Fruit fly (Drosophila melanogaster) whole organism, embryonic: Measurements from ENCODE around the gene CG17325.

Experiments
- ATbp ChIP-seq: fragments of 200-800 bp; sonication (Bioruptor generic); optimal IDR thresholded peaks from 2 replicates; lab custom pipeline; 2017; ENCODE audit warnings: missing biosample characterization, mild to moderate bottlenecking, missing genetic modification characterization, missing genetic modification reagents
- Atf-2 ChIP-seq: fragments of 200-800 bp; sonication (Bioruptor generic); optimal IDR thresholded peaks from 2 replicates; lab custom pipeline; 2016; ENCODE audit warnings: missing biosample characterization, missing genetic modification characterization
- CG11695 ChIP-seq: fragments of 200-800 bp; sonication (Bioruptor generic); IDR thresholded peaks from 3 replicates; pipeline ENCODE4 v1.3.6; 2022; ENCODE audit warnings: missing biosample characterization, missing genetic modification characterization
- CG13424 ChIP-seq: fragments of 200-800 bp; sonication (Bioruptor generic); optimal IDR thresholded peaks from 2 replicates; lab custom pipeline; 2019; ENCODE audit warnings: missing biosample characterization, mild to moderate bottlenecking, missing genetic modification characterization, moderate library complexity
- CG13775 ChIP-seq: fragments of 200-800 bp; sonication (Bioruptor generic); optimal IDR thresholded peaks from 3 replicates; lab custom pipeline; 2017; ENCODE audit warnings: missing biosample characterization, mild to moderate bottlenecking, missing genetic modification characterization
- CG14014 ChIP-seq: fragments of 200-800 bp; sonication (Bioruptor generic); IDR thresholded peaks from 2 replicates; pipeline ENCODE4 v1.3.6; 2022; ENCODE audit warnings: missing biosample characterization, missing genetic modification characterization
- CG17361 ChIP-seq: fragments of 200-800 bp; sonication (Bioruptor generic); IDR thresholded peaks from 3 replicates; pipeline ENCODE4 v1.3.6; 2022; ENCODE audit warnings: missing biosample characterization, missing genetic modification characterization
- CG17829 ChIP-seq: fragments of 200-800 bp; optimal IDR thresholded peaks from 2 replicates; lab custom pipeline; 2019; ENCODE audit warnings: missing biosample characterization, mild to moderate bottlenecking, missing genetic modification characterization, moderate library complexity
- CG18262 ChIP-seq: fragments of 200-800 bp; optimal IDR thresholded peaks from 3 replicates; lab custom pipeline; 2019; ENCODE audit warnings: missing biosample characterization, mild to moderate bottlenecking, missing genetic modification characterization, moderate library complexity
- CG2678 ChIP-seq: fragments of 200-800 bp; sonication (Bioruptor generic); optimal IDR thresholded peaks from 3 replicates; lab custom pipeline; 2019; ENCODE audit warnings: missing biosample characterization, mild to moderate bottlenecking, missing genetic modification characterization, moderate library complexity
- CG30431 ChIP-seq: fragments of 200-800 bp; sonication (Bioruptor generic); optimal IDR thresholded peaks from 2 replicates; lab custom pipeline; 2017; ENCODE audit warnings: missing biosample characterization, missing genetic modification characterization
- CG31441 ChIP-seq: fragments of 200-800 bp; sonication (Bioruptor generic); IDR thresholded peaks from 2 replicates; pipeline ENCODE4 v1.3.6; 2022; ENCODE audit warnings: missing biosample characterization, missing genetic modification characterization
- CG4360 ChIP-seq: fragments of 200-800 bp; sonication (Bioruptor generic); IDR thresholded peaks from 2 replicates; pipeline ENCODE4 v1.3.6; 2022; ENCODE audit warnings: missing biosample characterization, missing genetic modification characterization
- CG4424 ChIP-seq: fragments of 200-800 bp; sonication (Bioruptor generic); optimal IDR thresholded peaks from 3 replicates; lab custom pipeline; 2016; ENCODE audit warnings: missing biosample characterization, missing genetic modification characterization
- CG7556 ChIP-seq: fragments of 200-800 bp; sonication (Bioruptor generic); optimal IDR thresholded peaks from 2 replicates; lab custom pipeline; 2017; ENCODE audit warnings: missing biosample characterization, mild to moderate bottlenecking, missing genetic modification characterization
- CG7839 ChIP-seq: fragments of 200-800 bp; sonication (Bioruptor generic); optimal IDR thresholded peaks from 3 replicates; lab custom pipeline; 2018; ENCODE audit warnings: missing biosample characterization, mild to moderate bottlenecking, missing genetic modification characterization, moderate library complexity
- CrebB ChIP-seq: fragments of 200-800 bp; sonication (Bioruptor generic); optimal IDR thresholded peaks from 3 replicates; lab custom pipeline; 2018; ENCODE audit warnings: missing biosample characterization, mild to moderate bottlenecking, missing genetic modification characterization
- D ChIP-seq, 2 experiments: fragments of 200-800 bp in 1 of 2; fragments of >200 bp in 1 of 2; sonication (Bioruptor generic) in 1 of 2; optimal IDR thresholded peaks; 2 replicates in 1 of 2; 3 replicates in 1 of 2; lab custom pipeline; 2017; ENCODE audit warnings: mild to moderate bottlenecking in 1 of 2, missing biosample characterization in 1 of 2, missing genetic modification characterization in 1 of 2, missing genetic modification reagents in 1 of 2
- E2f1 ChIP-seq: fragments of 200-800 bp; sonication (Bioruptor generic); IDR thresholded peaks from 2 replicates; pipeline ENCODE4 v1.3.6; 2022; ENCODE audit warnings: missing biosample characterization, missing genetic modification characterization
- Ets65A ChIP-seq: fragments of 200-800 bp; sonication (Bioruptor generic); peaks from one replicate; lab custom pipeline; 2016; ENCODE audit warnings: missing biosample characterization, missing genetic modification characterization
- HHEX ChIP-seq: fragments of 200-800 bp; sonication (Bioruptor generic); optimal IDR thresholded peaks from 3 replicates; lab custom pipeline; 2017; ENCODE audit warnings: missing biosample characterization, mild to moderate bottlenecking, missing genetic modification characterization, missing genetic modification reagents
- Hmr ChIP-seq: fragments of 200-800 bp; sonication (Bioruptor generic); optimal IDR thresholded peaks from 3 replicates; lab custom pipeline; 2017; ENCODE audit warnings: mild to moderate bottlenecking, missing biosample characterization, missing genetic modification reagents, missing genetic modification characterization
- Jarid2 ChIP-seq: fragments of 200-800 bp; sonication (Bioruptor generic); optimal IDR thresholded peaks from 3 replicates; lab custom pipeline; 2017; ENCODE audit warnings: mild to moderate bottlenecking, missing biosample characterization, missing genetic modification reagents, missing genetic modification characterization
- Mes4 ChIP-seq: fragments of 200-800 bp; sonication (Bioruptor generic); optimal IDR thresholded peaks from 2 replicates; lab custom pipeline; 2016; ENCODE audit warnings: missing biosample characterization, missing genetic modification characterization
- Rfx ChIP-seq: fragments of 200-800 bp; sonication (Bioruptor generic); IDR thresholded peaks from 2 replicates; pipeline ENCODE4 v1.3.6; 2022; ENCODE audit warnings: missing biosample characterization, missing genetic modification characterization
- Sry-β ChIP-seq: fragments of 200-800 bp; sonication (Bioruptor generic); optimal IDR thresholded peaks from 2 replicates; lab custom pipeline; 2018; ENCODE audit warnings: missing biosample characterization, mild to moderate bottlenecking, missing genetic modification characterization, moderate library complexity
- bsh ChIP-seq, 2 experiments: fragments of 200-800 bp; sonication (Bioruptor generic); optimal IDR thresholded peaks; 2 replicates each; lab custom pipeline; 2017 to 2018; ENCODE audit warnings: mild to moderate bottlenecking in 2 of 2, missing biosample characterization in 2 of 2, missing genetic modification characterization in 2 of 2, moderate library complexity in 1 of 2
- chm ChIP-seq: fragments of 200-800 bp; sonication (Bioruptor generic); IDR thresholded peaks from 2 replicates; pipeline ENCODE4 v1.3.6; 2022; ENCODE audit warnings: missing biosample characterization, missing genetic modification characterization
- chn ChIP-seq: fragments of 200-800 bp; sonication (Bioruptor generic); optimal IDR thresholded peaks from 2 replicates; lab custom pipeline; 2016; ENCODE audit warnings: missing biosample characterization, missing genetic modification characterization
- dmrt99B ChIP-seq: fragments of 200-800 bp; sonication (Bioruptor generic); optimal IDR thresholded peaks from 2 replicates; lab custom pipeline; 2018; ENCODE audit warnings: missing biosample characterization, mild to moderate bottlenecking, missing genetic modification characterization, moderate library complexity
- eve ChIP-seq, 2 experiments: fragments of >200 bp; optimal IDR thresholded peaks; 2 replicates each; lab custom pipeline; 2017; ENCODE audit warnings: missing biosample characterization in 2 of 2, missing genetic modification characterization in 2 of 2
- fd102C ChIP-seq: fragments of 200-800 bp; sonication (Bioruptor generic); optimal IDR thresholded peaks from 2 replicates; lab custom pipeline; 2018; ENCODE audit warnings: missing biosample characterization, mild to moderate bottlenecking, missing genetic modification characterization, moderate library complexity
- fd96Cb ChIP-seq: fragments of 200-800 bp; sonication (Bioruptor generic); optimal IDR thresholded peaks from 2 replicates; lab custom pipeline; 2018; ENCODE audit warnings: missing biosample characterization, mild to moderate bottlenecking, missing genetic modification characterization, moderate library complexity
- gce ChIP-seq: fragments of 200-800 bp; sonication (Bioruptor generic); IDR thresholded peaks from 3 replicates; pipeline ENCODE4 v1.3.6; 2022; ENCODE audit warnings: missing biosample characterization, missing genetic modification characterization
- grau ChIP-seq: fragments of 200-800 bp; optimal IDR thresholded peaks from 3 replicates; lab custom pipeline; 2019; ENCODE audit warnings: missing biosample characterization, mild to moderate bottlenecking, missing genetic modification characterization, moderate library complexity
- h ChIP-seq: fragments of >200 bp; optimal IDR thresholded peaks from 2 replicates; lab custom pipeline; 2017
- lilli ChIP-seq: fragments of 200-800 bp; sonication (Bioruptor generic); optimal IDR thresholded peaks from 3 replicates; lab custom pipeline; 2016; ENCODE audit warnings: missing biosample characterization, missing genetic modification characterization
- nmo ChIP-seq: fragments of 200-800 bp; sonication (Bioruptor generic); optimal IDR thresholded peaks from 2 replicates; lab custom pipeline; 2018; ENCODE audit warnings: missing biosample characterization, mild to moderate bottlenecking, missing genetic modification characterization, moderate library complexity
- p53 ChIP-seq: fragments of 200-800 bp; sonication (Bioruptor generic); optimal IDR thresholded peaks from 2 replicates; lab custom pipeline; 2016; ENCODE audit warnings: missing biosample characterization, missing genetic modification characterization
- pzg ChIP-seq: fragments of 200-800 bp; sonication (Bioruptor generic); optimal IDR thresholded peaks from 3 replicates; lab custom pipeline; 2018; ENCODE audit warnings: missing biosample characterization, mild to moderate bottlenecking, missing genetic modification characterization, moderate library complexity
- schlank ChIP-seq: fragments of 200-800 bp; sonication (Bioruptor generic); optimal IDR thresholded peaks from 2 replicates; lab custom pipeline; 2018; ENCODE audit warnings: missing biosample characterization, mild to moderate bottlenecking, missing genetic modification characterization
- sens ChIP-seq: fragments of 200-800 bp; sonication (Bioruptor generic); peaks from one replicate; lab custom pipeline; 2016; ENCODE audit warnings: missing biosample characterization, missing genetic modification characterization
- sim ChIP-seq: fragments of 200-800 bp; sonication (Bioruptor generic); IDR thresholded peaks from 2 replicates; pipeline ENCODE4 v1.3.6; 2022; ENCODE audit warnings: missing biosample characterization, missing genetic modification characterization
- sob ChIP-seq: fragments of 200-800 bp; sonication (Bioruptor generic); IDR thresholded peaks from 2 replicates; pipeline ENCODE4 v1.3.6; 2022; ENCODE audit warnings: missing biosample characterization, missing genetic modification characterization
- ssp ChIP-seq: fragments of 200-800 bp; sonication (Bioruptor generic); IDR thresholded peaks from 2 replicates; pipeline ENCODE4 v1.3.6; 2022; ENCODE audit warnings: missing biosample characterization, missing genetic modification characterization
- twi ChIP-seq: fragments of 200-800 bp; optimal IDR thresholded peaks from 2 replicates; lab custom pipeline; 2019; ENCODE audit warnings: missing biosample characterization, mild to moderate bottlenecking, missing genetic modification characterization, moderate library complexity

CG17325 gene

dm6 chr2L:18805637-18806403 lies 6.6 kb upstream of the CG17325 start (continued):
- TF ChIP-seq Jarid2 (GFP tag; lab: Kevin White, UChicago) (peak; percentile 13), h (no peak)

- TF ChIP-seq D (optimal IDR thresholded peaks at IDR 0.05; lab: Kevin White, UChicago) (no peak), D (GFP tag; optimal IDR thresholded peaks at IDR 0.05; lab: Kevin White, UChicago) (peak; percentile 10), CG4424 (GFP tag; lab: Kevin White, UChicago) (peak; percentile 26), chn (GFP tag; lab: Kevin White, UChicago) (peak; percentile 2), grau (peak; percentile 23), Ets65A (GFP tag; lab: Kevin White, UChicago) (peak; percentile 35), eve (GFP tag; optimal IDR thresholded peaks at IDR 0.05; lab: Kevin White, UChicago) (no peak), CG7839 (tag; lab: Kevin White, UChicago) (peak; percentile 36), lilli (GFP tag; lab: Kevin White, UChicago) (peak; percentile 6), CG13424 (tag; lab: Kevin White, UChicago) (peak; percentile 13), Mes4 (no peak), fd96Cb (tag; lab: Kevin White, UChicago) (peak; percentile 29), Rfx (0 out of 2 replicates have a peak, but pooled peaks have one; percentile 23), CrebB (tag; lab: Kevin White, UChicago) (no peak), twi (peak; percentile 32), CG17829 (tag; lab: Kevin White, UChicago) (peak; percentile 46), CG7556 (GFP tag; lab: Kevin White, UChicago) (peak; percentile 39), Atf-2 (GFP tag; lab: Kevin White, UChicago) (no peak), ATbp (GFP tag; lab: Kevin White, UChicago) (no peak), CG4360 (GFP tag; lab: Robert Waterston, UW) (0 out of 2 replicates have a peak, but pooled peaks have one; percentile 30), CG13775 (GFP tag; lab: Kevin White, UChicago) (no peak), dmrt99B (tag; lab: Kevin White, UChicago) (peak; percentile 46), HHEX (GFP tag; lab: Kevin White, UChicago) (no peak), sens (GFP tag; lab: Kevin White, UChicago) (peak; percentile 65), bsh (GFP tag; optimal IDR thresholded peaks at IDR 0.05; lab: Kevin White, UChicago) (peak in 1 of 2 experiments; percentile 50), nmo (peak; percentile 22), CG11695 (GFP tag; lab: Robert Waterston, UW) (0 out of 3 replicates have a peak, but pooled peaks have one; percentile 16), gce (GFP tag; lab: Robert Waterston, UW) (0 out of 3 replicates have a peak, but pooled peaks have one; percentile 40), sob (GFP tag; lab: Robert Waterston, UW) (0 out of 2 replicates have a peak, but pooled peaks have one; percentile 10), CG14014 (GFP tag; lab: Robert Waterston, UW) (no peak), schlank (tag; lab: Kevin White, UChicago) (no peak), E2f1 (GFP tag; lab: Robert Waterston, UW) (no peak), chm (GFP tag; lab: Robert Waterston, UW) (0 out of 2 replicates have a peak, but pooled peaks have one; percentile 18), CG30431 (GFP tag; lab: Kevin White, UChicago) (no peak), Sry-β (GFP tag; lab: Kevin White, UChicago) (no peak), CG2678 (tag; lab: Kevin White, UChicago) (peak; percentile 47), CG17361 (0 out of 3 replicates have a peak, but pooled peaks have one; percentile 10), pzg (no peak), CG31441 (GFP tag; lab: Robert Waterston, UW) (0 out of 2 replicates have a peak, but pooled peaks have one; percentile 32), p53 (no peak), CG18262 (tag; lab: Kevin White, UChicago) (peak; percentile 38), Hmr (GFP tag; lab: Kevin White, UChicago) (peak; percentile 13), ssp (GFP tag; lab: Robert Waterston, UW) (peak; percentile 28; the same call in 1 of the 2 replicates), fd102C (GFP tag; lab: Kevin White, UChicago) (peak; percentile 41), sim (no peak)
Observed at dm6 chr2L:18808754-18809329, 3.6 kb upstream of the CG17325 start.
